Worm (Caenorhabditis elegans) whole organism, late embryonic: ENCODE results near the gene F26C11.3.

Source experiments
- C08G9.2 ChIP-seq: sonication (generic microtip); optimal IDR thresholded peaks from 2 replicates; lab custom pipeline; 2016; ENCODE audit warnings: mild to moderate bottlenecking, missing genetic modification characterization, moderate library complexity, missing compliant biosample characterization
- ceh-45 ChIP-seq: fragments of 200-800 bp; sonication (Bioruptor generic); IDR thresholded peaks from 2 replicates; pipeline ENCODE4 v1.3.6; 2022; ENCODE audit warnings: missing genetic modification reagents, missing genetic modification characterization, missing compliant biosample characterization
- elt-2 ChIP-seq: sonication (generic microtip); optimal IDR thresholded peaks from 2 replicates; lab custom pipeline; 2016; ENCODE audit warnings: missing genetic modification reagents, missing genetic modification characterization, missing compliant biosample characterization
- ets-4 ChIP-seq: sonication (generic microtip); optimal IDR thresholded peaks from 2 replicates; lab custom pipeline; 2016; ENCODE audit warnings: missing genetic modification characterization, missing compliant biosample characterization
- eyg-1 ChIP-seq: sonication (generic microtip); optimal IDR thresholded peaks from 2 replicates; lab custom pipeline; 2016; ENCODE audit warnings: missing genotype, missing genetic modification characterization, missing compliant biosample characterization
- fkh-10 ChIP-seq: fragments of 150-350 bp; optimal IDR thresholded peaks from 2 replicates; lab custom pipeline; 2014; ENCODE audit warnings: missing biosample characterization, missing genetic modification reagents, missing genetic modification characterization
- hlh-30 ChIP-seq: sonication (generic microtip); optimal IDR thresholded peaks from 2 replicates; lab custom pipeline; 2017; ENCODE audit warnings: antibody characterized with exemption, missing genetic modification characterization, missing compliant biosample characterization; ENCODE audit not compliant: insufficient read depth
- lin-11 ChIP-seq: fragments of 200-800 bp; sonication (Bioruptor generic); optimal IDR thresholded peaks from 2 replicates; lab custom pipeline; 2018; ENCODE audit warnings: mild to moderate bottlenecking, missing genetic modification characterization, missing compliant biosample characterization
- tbx-2 ChIP-seq: sonication (generic microtip); optimal IDR thresholded peaks from 2 replicates; lab custom pipeline; 2016; ENCODE audit warnings: missing genetic modification characterization, missing compliant biosample characterization
- ttx-3 ChIP-seq: sonication (generic microtip); optimal IDR thresholded peaks from 2 replicates; lab custom pipeline; 2016; ENCODE audit warnings: missing genetic modification reagents, missing genetic modification characterization, missing compliant biosample characterization
- unc-3 ChIP-seq, 2 experiments: fragments of 200-800 bp in 1 of 2; sonication (Bioruptor generic) in 1 of 2; sonication (generic microtip) in 1 of 2; conservative IDR thresholded peaks in 1 of 2; optimal IDR thresholded peaks in 1 of 2; 2 replicates each; pipeline versions ENCODE4 v1.3.6 to Lab custom; 2016 to 2022; ENCODE audit warnings: missing compliant biosample characterization in 2 of 2, missing genetic modification characterization in 2 of 2, missing genetic modification reagents in 1 of 2
- unc-86 ChIP-seq: sonication (generic microtip); optimal IDR thresholded peaks from 2 replicates; lab custom pipeline; 2016; ENCODE audit warnings: missing genetic modification characterization, missing compliant biosample characterization

DNA sequence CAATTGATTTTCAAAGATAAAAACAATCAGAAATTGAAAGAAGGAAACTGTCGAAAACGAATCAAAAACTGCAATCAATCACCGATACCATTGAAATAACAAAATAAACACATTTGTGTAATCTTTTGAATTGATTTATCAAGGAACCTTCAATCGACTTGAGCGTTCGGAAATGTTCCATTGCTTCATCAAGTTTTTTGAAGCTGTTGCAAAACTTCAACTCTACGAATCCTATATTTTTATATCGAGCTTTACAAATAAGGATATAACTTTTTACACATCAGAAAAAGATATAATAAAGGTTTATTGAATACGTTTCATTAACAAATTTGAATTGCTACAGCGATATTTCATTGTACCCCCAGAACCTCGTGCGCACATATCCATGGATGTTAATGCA, 41.9 kb downstream of the F26C11.3 start, which contains the start of gene chil-8:
- no peak for TF ChIP-seq lin-11 (tag; lab: Kevin White, UChicago)
- TF ChIP-seq unc-86 (tag; lab: Kevin White, UChicago): no peak
- TF ChIP-seq C08G9.2 (tag; lab: Kevin White, UChicago): no peak
- no peak for TF ChIP-seq tbx-2 (tag; lab: Kevin White, UChicago)
- TF ChIP-seq fkh-10 (GFP tag; lab: Kevin White, UChicago): no peak
- no peak for TF ChIP-seq elt-2
- TF ChIP-seq hlh-30 (tag; lab: Kevin White, UChicago): no peak
- no peak for TF ChIP-seq ttx-3
- TF ChIP-seq ceh-45 (GFP tag; lab: Robert Waterston, UW): no peak
- TF ChIP-seq eyg-1 (tag; lab: Kevin White, UChicago): no peak
- no peak for TF ChIP-seq unc-3 (GFP tag; conservative IDR thresholded peaks at IDR 0.05; lab: Robert Waterston, UW)
- TF ChIP-seq unc-3 (tag; optimal IDR thresholded peaks at IDR 0.05; lab: Kevin White, UChicago): no peak
- TF ChIP-seq ets-4 (tag; lab: Kevin White, UChicago): no peak
